Worm (Caenorhabditis elegans) whole organism, L1 larva: ENCODE results near the gene F07E5.5.

Experiments used
- C34B4.2 ChIP-seq: sonication (generic microtip); optimal IDR thresholded peaks from 2 replicates; lab custom pipeline; 2017; ENCODE audit warnings: mild to moderate bottlenecking, missing genetic modification characterization, missing compliant biosample characterization
- aly-2 ChIP-seq: fragments of 150-350 bp; optimal IDR thresholded peaks from 2 replicates; lab custom pipeline; 2014; ENCODE audit warnings: missing biosample characterization, missing genetic modification characterization
- ama-1 ChIP-seq: fragments of 150-350 bp; optimal IDR thresholded peaks from 2 replicates; lab custom pipeline; 2014
- ces-1 ChIP-seq: fragments of 150-350 bp; optimal IDR thresholded peaks from 2 replicates; lab custom pipeline; 2014; ENCODE audit warnings: missing biosample characterization, missing genetic modification reagents, missing genetic modification characterization
- efl-1 ChIP-seq, 4 experiments: fragments of 150-350 bp; optimal IDR thresholded peaks in 3 of 4; peaks in 1 of 4; 1 replicate in 1 of 4; 2 replicates in 3 of 4; lab custom pipeline; 2014; ENCODE audit warnings: missing biosample characterization in 2 of 4, missing genetic modification characterization in 2 of 4, missing genetic modification reagents in 2 of 4
- hpl-2 ChIP-seq: fragments of 150-350 bp; optimal IDR thresholded peaks from 2 replicates; lab custom pipeline; 2014; ENCODE audit warnings: missing biosample characterization, missing genetic modification reagents, missing genetic modification characterization
- lin-15B ChIP-seq: fragments of 150-350 bp; sonication (generic microtip); optimal IDR thresholded peaks from 3 replicates; lab custom pipeline; 2014; ENCODE audit warnings: missing biosample characterization, missing genetic modification characterization
- lin-39 ChIP-seq: fragments of 150-350 bp; optimal IDR thresholded peaks from 2 replicates; lab custom pipeline; 2014; ENCODE audit warnings: missing biosample characterization, missing genetic modification reagents, missing genetic modification characterization
- nhr-11 ChIP-seq: fragments of 150-350 bp; optimal IDR thresholded peaks from 2 replicates; lab custom pipeline; 2014; ENCODE audit warnings: missing biosample characterization, missing genetic modification characterization
- nhr-237 ChIP-seq: fragments of 150-350 bp; optimal IDR thresholded peaks from 2 replicates; lab custom pipeline; 2014; ENCODE audit warnings: missing biosample characterization, missing genetic modification characterization
- nhr-71 ChIP-seq: sonication (generic microtip); optimal IDR thresholded peaks from 2 replicates; lab custom pipeline; 2016; ENCODE audit warnings: mild to moderate bottlenecking, missing genetic modification characterization, moderate library complexity, missing compliant biosample characterization
- pqm-1 ChIP-seq: sonication (generic microtip); optimal IDR thresholded peaks from 3 replicates; lab custom pipeline; 2017; ENCODE audit warnings: missing biosample characterization, missing genetic modification characterization
- unc-130 ChIP-seq: fragments of 150-350 bp; optimal IDR thresholded peaks from 2 replicates; lab custom pipeline; 2017; ENCODE audit warnings: missing biosample characterization, missing genetic modification characterization, inconsistent platforms
- zip-4 ChIP-seq: fragments of 200-800 bp; sonication (Bioruptor generic); optimal IDR thresholded peaks from 2 replicates; lab custom pipeline; 2018; ENCODE audit warnings: mild to moderate bottlenecking, missing genetic modification characterization, moderate library complexity, missing compliant biosample characterization

ce11 chrII:2026525-2026924 lies 32.3 kb downstream of the F07E5.5 start, which contains the start of gene bath-21:
- TF ChIP-seq pqm-1 (tag; lab: Kevin White, UChicago) (no peak), aly-2 (tag; lab: Kevin White, UChicago) (no peak), nhr-71 (tag; lab: Kevin White, UChicago) (no peak), hpl-2 (GFP tag; lab: Kevin White, UChicago) (no peak), efl-1 (optimal IDR thresholded peaks at IDR 0.05; lab: Kevin White, UChicago) (no peak), efl-1 (GFP tag; optimal IDR thresholded peaks at IDR 0.05 in 1 of 2; lab: Kevin White, UChicago) (no peak), nhr-237 (no peak), ces-1 (GFP tag; lab: Kevin White, UChicago) (no peak), nhr-11 (tag; lab: Kevin White, UChicago) (no peak), zip-4 (GFP tag; lab: Kevin White, UChicago) (no peak), C34B4.2 (tag; lab: Kevin White, UChicago) (no peak), ama-1 (no peak), unc-130 (tag; lab: Kevin White, UChicago) (no peak), lin-39 (tag; lab: Kevin White, UChicago) (no peak), lin-15B (tag; lab: Kevin White, UChicago) (no peak)
